Fruit fly (Drosophila melanogaster): ENCODE results near the gene CG43092.
A peak's percentile ranks its signal among the peaks of the same experiment; 100 is the strongest.

Gene CG43092

dm6 chr3R:22747423-22748090 is 21.9 kb downstream of the CG43092 start, which contains the start of gene CG17141 (continued):
- TF ChIP-seq chm (GFP tag; IDR thresholded peaks at IDR 0.05) (peak; percentile 30; the same call in 1 of the 2 replicates), HLHmδ (GFP tag; optimal IDR thresholded peaks at IDR 0.05) (peak; percentile 70), tio (GFP tag; optimal IDR thresholded peaks at IDR 0.05) (no peak), CG7928 (GFP tag; optimal IDR thresholded peaks at IDR 0.05) (no peak), Kr (GFP tag; optimal IDR thresholded peaks at IDR 0.05) (no peak), CG8765 (GFP tag; IDR thresholded peaks at IDR 0.05) (no peak), E2f2 (GFP tag; IDR thresholded peaks at IDR 0.05) (peak; percentile 97), ab (GFP tag; optimal IDR thresholded peaks at IDR 0.05) (no peak), CG14667 (GFP tag; IDR thresholded peaks at IDR 0.05) (no peak), luna (GFP tag; optimal IDR thresholded peaks at IDR 0.05) (no peak), CG13424 (tag; optimal IDR thresholded peaks at IDR 0.05) (no peak), Ssrp (tag; optimal IDR thresholded peaks at IDR 0.05) (no peak), nmo (GFP tag; optimal IDR thresholded peaks at IDR 0.05) (no peak), Oli (tag; optimal IDR thresholded peaks at IDR 0.05) (no peak), CG11085 (GFP tag; IDR thresholded peaks at IDR 0.05) (no peak), Bgb (GFP tag; IDR thresholded peaks at IDR 0.05; ENCODE audit: partially characterized antibody) (peak; percentile 45; the same call in 1 of the 2 replicates), Oaz (GFP tag; IDR thresholded peaks at IDR 0.05) (no peak), CG10431 (GFP tag; optimal IDR thresholded peaks at IDR 0.05) (peak; percentile 9), Scr (GFP tag; IDR thresholded peaks at IDR 0.05; ENCODE audit: partially characterized antibody) (peak; percentile 31; the same call in 1 of the 2 replicates), CG17359 (tag; optimal IDR thresholded peaks at IDR 0.05) (no peak), cwo (GFP tag; optimal IDR thresholded peaks at IDR 0.05) (no peak), CG11247 (GFP tag; IDR thresholded peaks at IDR 0.05) (no peak), h (optimal IDR thresholded peaks at IDR 0.05) (no peak), Med (GFP tag) (peak; percentile 73), Dll (GFP tag; IDR thresholded peaks at IDR 0.05; ENCODE audit: partially characterized antibody) (0 out of 4 replicates have a peak, but pooled peaks have one; percentile 27), Meics (GFP tag; optimal IDR thresholded peaks at IDR 0.05) (no peak), CG18619 (GFP tag; optimal IDR thresholded peaks at IDR 0.05) (no peak), MESR4 (GFP tag; optimal IDR thresholded peaks at IDR 0.05) (peak; percentile 77), CG15269 (tag; optimal IDR thresholded peaks at IDR 0.05) (no peak), CG17186 (GFP tag; optimal IDR thresholded peaks at IDR 0.05) (peak; percentile 50), fd102C (GFP tag; optimal IDR thresholded peaks at IDR 0.05) (no peak), CG9932 (GFP tag; IDR thresholded peaks at IDR 0.05) (no peak), trh (GFP tag; optimal IDR thresholded peaks at IDR 0.05) (no peak), CG9727 (GFP tag; optimal IDR thresholded peaks at IDR 0.05) (no peak), CG13287 (GFP tag; IDR thresholded peaks at IDR 0.05; ENCODE audit: partially characterized antibody) (peak; percentile 60), Dref (GFP tag; IDR thresholded peaks at IDR 0.05) (peak; percentile 38; the same call in 1 of the 2 replicates), HmgZ (tag; optimal IDR thresholded peaks at IDR 0.05) (peak; percentile 55), corto (GFP tag; optimal IDR thresholded peaks at IDR 0.05) (no peak), CG15514 (GFP tag; optimal IDR thresholded peaks at IDR 0.05) (peak; percentile 72), CG11695 (GFP tag; IDR thresholded peaks at IDR 0.05) (0 out of 3 replicates have a peak, but pooled peaks have one; percentile 13), hkb (optimal IDR thresholded peaks at IDR 0.05) (no peak), hkb (GFP tag; IDR thresholded peaks at IDR 0.05) (peak; percentile 40), CrebB (tag; optimal IDR thresholded peaks at IDR 0.05) (peak; percentile 21), fu2 (GFP tag; optimal IDR thresholded peaks at IDR 0.05) (no peak), Sry-δ (GFP tag; optimal IDR thresholded peaks at IDR 0.05) (peak; percentile 23), fru (optimal IDR thresholded peaks at IDR 0.05) (no peak), CG3995 (GFP tag; optimal IDR thresholded peaks at IDR 0.05) (peak; percentile 77), CG14710 (tag; optimal IDR thresholded peaks at IDR 0.05) (peak; percentile 100), Ets97D (GFP tag; optimal IDR thresholded peaks at IDR 0.05) (peak; percentile 31), CG5245 (GFP tag; optimal IDR thresholded peaks at IDR 0.05) (no peak)

All from whole organism, embryonic.